Worm (Caenorhabditis elegans) whole organism, young adult: ENCODE results near the gene ZK512.7.

Source experiments
- T26A5.8 ChIP-seq: sonication (generic microtip); optimal IDR thresholded peaks from 2 replicates; lab custom pipeline; 2016; ENCODE audit warnings: missing genetic modification characterization, missing compliant biosample characterization
- Y67H2A.10 ChIP-seq: fragments of 200-800 bp; sonication (Bioruptor generic); conservative IDR thresholded peaks from 2 replicates; pipeline ENCODE4 v1.3.6; 2022; ENCODE audit warnings: missing genetic modification reagents, missing genetic modification characterization, missing compliant biosample characterization
- ama-1 ChIP-seq, 3 experiments: fragments of 150-350 bp in 1 of 3; sonication (generic microtip) in 2 of 3; optimal IDR thresholded peaks; 2 replicates each; lab custom pipeline; 2014 to 2018; ENCODE audit warnings: missing biosample characterization in 2 of 3, missing genetic modification characterization in 2 of 3, missing genetic modification reagents in 2 of 3
- attf-3 ChIP-seq: fragments of 200-800 bp; sonication (Bioruptor generic); conservative IDR thresholded peaks from 2 replicates; pipeline ENCODE4 v1.3.6; 2022; ENCODE audit warnings: missing genetic modification reagents, missing genetic modification characterization, missing compliant biosample characterization
- ccch-3 ChIP-seq: fragments of 200-800 bp; sonication (Bioruptor generic); optimal IDR thresholded peaks from 2 replicates; lab custom pipeline; 2018; ENCODE audit warnings: mild to moderate bottlenecking, missing genetic modification characterization, missing compliant biosample characterization
- dox-1 ChIP-seq: fragments of 200-800 bp; sonication (Bioruptor generic); IDR thresholded peaks from 2 replicates; pipeline ENCODE4 v1.3.6; 2022; ENCODE audit warnings: missing genetic modification reagents, missing genetic modification characterization, missing compliant biosample characterization
- fkh-3 ChIP-seq: sonication (generic microtip); optimal IDR thresholded peaks from 2 replicates; lab custom pipeline; 2016; ENCODE audit warnings: mild to moderate bottlenecking, missing genetic modification characterization, missing compliant biosample characterization
- him-1 ChIP-seq: sonication (generic microtip); optimal IDR thresholded peaks from 2 replicates; lab custom pipeline; 2016; ENCODE audit warnings: missing genotype, missing genetic modification reagents, missing genetic modification characterization, missing compliant biosample characterization
- nfya-2 ChIP-seq: fragments of 200-800 bp; sonication (Bioruptor generic); IDR thresholded peaks from 2 replicates; pipeline ENCODE4 v1.3.6; 2022; ENCODE audit warnings: missing genetic modification reagents, missing genetic modification characterization, missing compliant biosample characterization
- sea-2 ChIP-seq: fragments of 200-800 bp; sonication (Bioruptor generic); IDR thresholded peaks from 2 replicates; pipeline ENCODE4 v1.3.6; 2022; ENCODE audit warnings: missing genetic modification characterization, missing compliant biosample characterization
- snpc-1.1 ChIP-seq: sonication (generic microtip); optimal IDR thresholded peaks from 2 replicates; lab custom pipeline; 2017; ENCODE audit warnings: missing genetic modification characterization, mild to moderate bottlenecking, missing compliant biosample characterization, antibody characterized with exemption, moderate library complexity, missing genotype, missing genetic modification reagents; ENCODE audit not compliant: insufficient read depth
- snpc-4 ChIP-seq, 5 experiments: fragments of 150-350 bp in 1 of 5; sonication (generic microtip) in 4 of 5; optimal IDR thresholded peaks; 2 replicates each; lab custom pipeline; 2014 to 2018; ENCODE audit warnings: missing genetic modification characterization in 5 of 5, missing biosample characterization in 3 of 5, antibody characterized with exemption in 2 of 5, mild to moderate bottlenecking in 2 of 5, missing compliant biosample characterization in 2 of 5, missing genotype in 2 of 5, moderate library complexity in 2 of 5, missing genetic modification reagents in 1 of 5

ce11 chrIII:9115745-9116144, 22.8 kb downstream of the ZK512.7 start:
- TF ChIP-seq nfya-2 (GFP tag; lab: Robert Waterston, UW) (no peak), snpc-1.1 (tag; lab: Kevin White, UChicago) (no peak), snpc-4 (GFP tag; optimal IDR thresholded peaks at IDR 0.05; lab: Kevin White, UChicago) (no peak), snpc-4 (tag; optimal IDR thresholded peaks at IDR 0.05; lab: Kevin White, UChicago) (no peak), sea-2 (GFP tag; lab: Robert Waterston, UW) (no peak), ama-1 (optimal IDR thresholded peaks at IDR 0.05; lab: Kevin White, UChicago) (no peak), ama-1 (GFP tag; optimal IDR thresholded peaks at IDR 0.05; lab: Kevin White, UChicago) (no peak), dox-1 (GFP tag; lab: Robert Waterston, UW) (no peak), fkh-3 (no peak), ccch-3 (GFP tag; lab: Kevin White, UChicago) (no peak), T26A5.8 (tag; lab: Kevin White, UChicago) (no peak), Y67H2A.10 (GFP tag; lab: Robert Waterston, UW) (no peak), him-1 (tag; lab: Kevin White, UChicago) (no peak), attf-3 (GFP tag; lab: Robert Waterston, UW) (no peak)
